Fruit fly (Drosophila melanogaster) whole organism, embryonic: ENCODE measurements around the gene CAH7.
A peak's percentile ranks its signal among the peaks of the same experiment; 100 is the strongest.

Experiments used
- CG11456 ChIP-seq: fragments of 200-800 bp; sonication (Bioruptor generic); IDR thresholded peaks from 3 replicates; pipeline ENCODE4 v1.3.6; 2022; ENCODE audit warnings: missing biosample characterization, missing genetic modification characterization
- CG1233 ChIP-seq: fragments of 200-800 bp; sonication (Bioruptor generic); optimal IDR thresholded peaks from 4 replicates; lab custom pipeline; 2018; ENCODE audit warnings: missing biosample characterization, mild to moderate bottlenecking, missing genetic modification characterization
- CG12769 ChIP-seq: fragments of 200-800 bp; sonication (Bioruptor generic); optimal IDR thresholded peaks from 2 replicates; lab custom pipeline; 2019; ENCODE audit warnings: missing biosample characterization, mild to moderate bottlenecking, missing genetic modification characterization, moderate library complexity
- CG13287 ChIP-seq: fragments of 200-800 bp; sonication (Bioruptor generic); IDR thresholded peaks from 2 replicates; pipeline ENCODE4 v1.3.6; 2022; ENCODE audit warnings: missing biosample characterization, missing genetic modification characterization; ENCODE audit not compliant: partially characterized antibody
- CG13424 ChIP-seq: fragments of 200-800 bp; sonication (Bioruptor generic); optimal IDR thresholded peaks from 2 replicates; lab custom pipeline; 2019; ENCODE audit warnings: missing biosample characterization, mild to moderate bottlenecking, missing genetic modification characterization, moderate library complexity
- CG15011 ChIP-seq: fragments of 200-800 bp; sonication (Bioruptor generic); optimal IDR thresholded peaks from 3 replicates; lab custom pipeline; 2018; ENCODE audit warnings: missing biosample characterization, mild to moderate bottlenecking, missing genetic modification characterization
- CG15073 ChIP-seq: fragments of 200-800 bp; sonication (Bioruptor generic); optimal IDR thresholded peaks from 2 replicates; lab custom pipeline; 2016; ENCODE audit warnings: missing biosample characterization, missing genetic modification characterization
- CG1647 ChIP-seq: fragments of 200-800 bp; sonication (Bioruptor generic); optimal IDR thresholded peaks from 3 replicates; lab custom pipeline; 2016; ENCODE audit warnings: missing biosample characterization, missing genetic modification characterization
- CG17186 ChIP-seq: fragments of 200-800 bp; sonication (Bioruptor generic); optimal IDR thresholded peaks from 3 replicates; lab custom pipeline; 2017; ENCODE audit warnings: missing biosample characterization, missing genetic modification reagents, missing genetic modification characterization
- CG2120 ChIP-seq: fragments of 200-800 bp; sonication (Bioruptor generic); optimal IDR thresholded peaks from 3 replicates; lab custom pipeline; 2016; ENCODE audit warnings: missing biosample characterization, missing genetic modification characterization
- CG3065 ChIP-seq: fragments of 200-800 bp; sonication (Bioruptor generic); optimal IDR thresholded peaks from 2 replicates; lab custom pipeline; 2016; ENCODE audit warnings: missing biosample characterization, missing genetic modification characterization
- CG31365 ChIP-seq: fragments of 200-800 bp; sonication (Bioruptor generic); optimal IDR thresholded peaks from 2 replicates; lab custom pipeline; 2018; ENCODE audit warnings: missing biosample characterization, mild to moderate bottlenecking, missing genetic modification characterization
- CG3407 ChIP-seq: fragments of 200-800 bp; sonication (Bioruptor generic); optimal IDR thresholded peaks from 2 replicates; lab custom pipeline; 2018; ENCODE audit warnings: missing biosample characterization, mild to moderate bottlenecking, missing genetic modification characterization
- CG3995 ChIP-seq: fragments of 200-800 bp; sonication (Bioruptor generic); optimal IDR thresholded peaks from 3 replicates; lab custom pipeline; 2016; ENCODE audit warnings: missing biosample characterization, missing genetic modification characterization
- CG4328 ChIP-seq: fragments of 200-800 bp; sonication (Bioruptor generic); optimal IDR thresholded peaks from 3 replicates; lab custom pipeline; 2017; ENCODE audit warnings: missing biosample characterization, missing genetic modification reagents, missing genetic modification characterization
- CG43689 ChIP-seq: fragments of 200-800 bp; sonication (Bioruptor generic); IDR thresholded peaks from 2 replicates; pipeline ENCODE4 v1.3.6; 2022; ENCODE audit warnings: missing biosample characterization, missing genetic modification characterization
- CG4617 ChIP-seq: fragments of 200-800 bp; sonication (Bioruptor generic); optimal IDR thresholded peaks from 3 replicates; lab custom pipeline; 2016; ENCODE audit warnings: missing biosample characterization, missing genetic modification characterization, borderline replicate concordance
- CG8478 ChIP-seq: fragments of >200 bp; optimal IDR thresholded peaks from 2 replicates; lab custom pipeline; 2018
- CG8765 ChIP-seq: fragments of 200-800 bp; sonication (Bioruptor generic); IDR thresholded peaks from 2 replicates; pipeline ENCODE4 v1.3.6; 2022; ENCODE audit warnings: missing biosample characterization, missing genetic modification characterization
- D19B ChIP-seq: fragments of 200-800 bp; sonication (Bioruptor generic); optimal IDR thresholded peaks from 2 replicates; lab custom pipeline; 2017; ENCODE audit warnings: missing biosample characterization, mild to moderate bottlenecking, missing genetic modification characterization
- Dbx ChIP-seq: fragments of 200-800 bp; sonication (Bioruptor generic); IDR thresholded peaks from 3 replicates; pipeline ENCODE4 v1.3.6; 2022; ENCODE audit warnings: missing biosample characterization, missing genetic modification characterization
- Dip2 ChIP-seq: fragments of 200-800 bp; sonication (Bioruptor generic); IDR thresholded peaks from 2 replicates; pipeline ENCODE4 v1.3.6; 2022; ENCODE audit warnings: missing biosample characterization, missing genetic modification characterization
- Doc2 ChIP-seq: fragments of 200-800 bp; sonication (Bioruptor generic); IDR thresholded peaks from 2 replicates; pipeline ENCODE4 v1.3.6; 2022; ENCODE audit warnings: missing biosample characterization, missing genetic modification characterization
- Doc3 ChIP-seq: fragments of 200-800 bp; sonication (Bioruptor generic); IDR thresholded peaks from 3 replicates; pipeline ENCODE4 v1.3.6; 2022; ENCODE audit warnings: missing biosample characterization, missing genetic modification characterization; ENCODE audit not compliant: partially characterized antibody
- Gug ChIP-seq: fragments of 200-800 bp; sonication (Bioruptor generic); IDR thresholded peaks from 4 replicates; pipeline ENCODE4 v1.3.6; 2022; ENCODE audit warnings: missing biosample characterization, missing genetic modification characterization
- Lim3 ChIP-seq: fragments of 200-800 bp; sonication (Bioruptor generic); IDR thresholded peaks from 2 replicates; pipeline ENCODE4 v1.3.6; 2022; ENCODE audit warnings: missing biosample characterization, missing genetic modification characterization
- Mad ChIP-seq: fragments of 200-800 bp; sonication (Bioruptor generic); optimal IDR thresholded peaks from 2 replicates; lab custom pipeline; 2016; ENCODE audit warnings: missing biosample characterization, missing genetic modification characterization
- Mes4 ChIP-seq: fragments of 200-800 bp; sonication (Bioruptor generic); optimal IDR thresholded peaks from 2 replicates; lab custom pipeline; 2016; ENCODE audit warnings: missing biosample characterization, missing genetic modification characterization
- NFAT ChIP-seq: fragments of 200-800 bp; sonication (Bioruptor generic); IDR thresholded peaks from 2 replicates; pipeline ENCODE4 v1.3.6; 2022; ENCODE audit warnings: missing biosample characterization, missing genetic modification characterization
- NK7.1 ChIP-seq: fragments of 200-800 bp; sonication (Bioruptor generic); optimal IDR thresholded peaks from 3 replicates; lab custom pipeline; 2016; ENCODE audit warnings: missing biosample characterization, missing genetic modification characterization
- Sox102F ChIP-seq: fragments of 200-800 bp; sonication (Bioruptor generic); optimal IDR thresholded peaks from 2 replicates; lab custom pipeline; 2018; ENCODE audit warnings: missing biosample characterization, mild to moderate bottlenecking, missing genetic modification characterization, moderate library complexity
- Spps ChIP-seq: fragments of 200-800 bp; sonication (Bioruptor generic); optimal IDR thresholded peaks from 2 replicates; lab custom pipeline; 2018; ENCODE audit warnings: missing biosample characterization, mild to moderate bottlenecking, missing genetic modification characterization
- Sry-δ ChIP-seq: fragments of 200-800 bp; sonication (Bioruptor generic); optimal IDR thresholded peaks from 2 replicates; lab custom pipeline; 2016; ENCODE audit warnings: missing biosample characterization, missing genetic modification characterization
- bcd ChIP-seq: fragments of 200-800 bp; sonication (Bioruptor generic); optimal IDR thresholded peaks from 2 replicates; lab custom pipeline; 2017; ENCODE audit warnings: missing biosample characterization, mild to moderate bottlenecking, missing genetic modification characterization
- cad ChIP-seq: fragments of >200 bp; optimal IDR thresholded peaks from 2 replicates; lab custom pipeline; 2017; ENCODE audit warnings: missing biosample characterization, missing genetic modification characterization
- cas ChIP-seq: fragments of 200-800 bp; sonication (Bioruptor generic); IDR thresholded peaks from 2 replicates; pipeline ENCODE4 v1.3.6; 2022; ENCODE audit warnings: missing biosample characterization, missing genetic modification characterization
- eve ChIP-seq, 2 experiments: fragments of >200 bp; optimal IDR thresholded peaks; 2 replicates each; lab custom pipeline; 2017; ENCODE audit warnings: missing biosample characterization in 2 of 2, missing genetic modification characterization in 2 of 2
- fru ChIP-seq: fragments of >200 bp; optimal IDR thresholded peaks from 2 replicates; lab custom pipeline; 2017
- grau ChIP-seq: fragments of 200-800 bp; optimal IDR thresholded peaks from 3 replicates; lab custom pipeline; 2019; ENCODE audit warnings: missing biosample characterization, mild to moderate bottlenecking, missing genetic modification characterization, moderate library complexity
- kah ChIP-seq: fragments of 200-800 bp; sonication (Bioruptor generic); optimal IDR thresholded peaks from 2 replicates; lab custom pipeline; 2018; ENCODE audit warnings: missing biosample characterization, mild to moderate bottlenecking, missing genetic modification characterization
- lbe ChIP-seq: fragments of 200-800 bp; sonication (Bioruptor generic); optimal IDR thresholded peaks from 2 replicates; lab custom pipeline; 2016; ENCODE audit warnings: missing biosample characterization, mild to moderate bottlenecking, missing genetic modification characterization
- nom ChIP-seq: fragments of 200-800 bp; sonication (Bioruptor generic); optimal IDR thresholded peaks from 2 replicates; lab custom pipeline; 2017; ENCODE audit warnings: missing biosample characterization, missing genetic modification characterization, mild to moderate bottlenecking, moderate library complexity, missing genetic modification reagents
- pb ChIP-seq: fragments of 200-800 bp; sonication (Bioruptor generic); optimal IDR thresholded peaks from 3 replicates; lab custom pipeline; 2016; ENCODE audit warnings: missing biosample characterization, missing genetic modification characterization
- peb ChIP-seq: fragments of 200-800 bp; sonication (Bioruptor generic); IDR thresholded peaks from 2 replicates; pipeline ENCODE4 v1.3.6; 2022; ENCODE audit warnings: missing biosample characterization, missing genetic modification characterization
- prd ChIP-seq, 3 experiments: fragments of >200 bp in 2 of 3; fragments of 200-800 bp in 1 of 3; sonication (Bioruptor generic) in 1 of 3; optimal IDR thresholded peaks in 2 of 3; IDR thresholded peaks in 1 of 3; 2 replicates in 2 of 3; 3 replicates in 1 of 3; pipeline versions ENCODE4 v1.3.6 to Lab custom; 2017 to 2022; ENCODE audit warnings: missing biosample characterization in 1 of 3, missing genetic modification characterization in 1 of 3
- sima ChIP-seq: fragments of 200-800 bp; sonication (Bioruptor generic); optimal IDR thresholded peaks from 2 replicates; lab custom pipeline; 2016; ENCODE audit warnings: missing biosample characterization, missing genetic modification characterization
- tgo ChIP-seq: fragments of 200-800 bp; sonication (Bioruptor generic); IDR thresholded peaks from 3 replicates; pipeline ENCODE4 v1.3.6; 2022; ENCODE audit warnings: missing biosample characterization, missing genetic modification characterization
- trem ChIP-seq: fragments of 200-800 bp; optimal IDR thresholded peaks from 3 replicates; lab custom pipeline; 2019; ENCODE audit warnings: missing biosample characterization, mild to moderate bottlenecking, missing genetic modification characterization, moderate library complexity
- ttk ChIP-seq: fragments of 200-800 bp; sonication (Bioruptor generic); IDR thresholded peaks from 2 replicates; pipeline ENCODE4 v2.1.2; 2022; ENCODE audit warnings: missing biosample characterization, missing genetic modification characterization
- vnd ChIP-seq: fragments of 200-800 bp; sonication (Bioruptor generic); IDR thresholded peaks from 3 replicates; pipeline ENCODE4 v1.3.6; 2022; ENCODE audit warnings: missing biosample characterization, missing genetic modification characterization; ENCODE audit not compliant: partially characterized antibody
- wek ChIP-seq: fragments of 200-800 bp; sonication (Bioruptor generic); optimal IDR thresholded peaks from 3 replicates; lab custom pipeline; 2018; ENCODE audit warnings: missing biosample characterization, mild to moderate bottlenecking, missing genetic modification characterization, moderate library complexity
- z ChIP-seq: fragments of 200-800 bp; sonication (Bioruptor generic); IDR thresholded peaks from 3 replicates; pipeline ENCODE4 v1.3.6; 2022; ENCODE audit warnings: missing biosample characterization, missing genetic modification characterization

The CAH7 gene

DNA sequence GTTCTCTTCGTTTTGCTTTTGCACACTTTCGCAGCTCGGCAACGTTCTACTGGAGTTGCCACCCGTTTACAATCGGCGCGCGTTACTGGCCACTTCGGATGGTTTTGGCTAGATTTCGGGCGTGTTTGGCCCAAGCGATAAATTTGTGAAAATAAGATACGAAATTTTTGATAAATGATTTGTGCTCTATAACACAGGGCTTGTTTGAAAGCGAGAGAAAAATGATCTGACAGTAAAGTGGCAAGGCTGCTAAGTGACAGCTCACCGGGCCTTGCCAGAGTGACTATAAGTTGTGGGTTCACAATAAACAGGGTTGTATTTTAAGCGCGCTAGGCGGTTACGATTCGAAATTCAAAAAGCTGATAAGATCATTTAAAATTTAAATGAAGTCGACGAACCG lies 2.1 kb upstream of the CAH7 start, which contains the start of gene Fmr1 (continued):
- TF ChIP-seq prd (optimal IDR thresholded peaks at IDR 0.05; lab: Kevin White, UChicago) (no peak), prd (GFP tag; IDR thresholded peaks at IDR 0.05; lab: Robert Waterston, UW) (peak; percentile 59; the same call in 2 of the 3 replicates), CG2120 (peak; percentile 72), Dip2 (GFP tag; lab: Robert Waterston, UW) (no peak), CG13287 (GFP tag; lab: Robert Waterston, UW) (no peak; the same call in 1 of the 2 replicates), CG43689 (GFP tag; lab: Robert Waterston, UW) (no peak), CG8765 (GFP tag; lab: Robert Waterston, UW) (no peak), pb (GFP tag; lab: Kevin White, UChicago) (peak; percentile 60), Doc2 (GFP tag; lab: Robert Waterston, UW) (no peak), fru (lab: Kevin White, UChicago) (no peak), CG3407 (GFP tag; lab: Kevin White, UChicago) (no peak), bcd (GFP tag; lab: Kevin White, UChicago) (peak; percentile 44), lbe (GFP tag; lab: Kevin White, UChicago) (no peak), cas (GFP tag; lab: Robert Waterston, UW) (no peak), kah (GFP tag; lab: Kevin White, UChicago) (no peak), Doc3 (GFP tag; lab: Robert Waterston, UW) (no peak), vnd (no peak), CG12769 (tag; lab: Kevin White, UChicago) (peak; percentile 75), NK7.1 (GFP tag; lab: Kevin White, UChicago) (no peak), NFAT (GFP tag; lab: Robert Waterston, UW) (peak; percentile 46; the same call in 1 of the 2 replicates), Gug (GFP tag; lab: Robert Waterston, UW) (peak; percentile 69; the same call in 3 of the 4 replicates), Mad (peak; percentile 59), CG13424 (tag; lab: Kevin White, UChicago) (peak; percentile 65), Mes4 (GFP tag; lab: Kevin White, UChicago) (peak; percentile 4), CG4617 (GFP tag; lab: Kevin White, UChicago) (peak; percentile 63), eve (GFP tag; optimal IDR thresholded peaks at IDR 0.05; lab: Kevin White, UChicago) (no peak), CG1233 (GFP tag; lab: Kevin White, UChicago) (peak; percentile 45), trem (tag; lab: Kevin White, UChicago) (peak; percentile 89), wek (GFP tag; lab: Kevin White, UChicago) (no peak), Sox102F (GFP tag; lab: Kevin White, UChicago) (peak; percentile 42), cad (no peak), CG17186 (GFP tag; lab: Kevin White, UChicago) (peak; percentile 94), CG3995 (peak; percentile 41), ttk (GFP tag; lab: Robert Waterston, UW) (no peak), sima (GFP tag; lab: Kevin White, UChicago) (no peak), peb (no peak), Spps (tag; lab: Kevin White, UChicago) (peak; percentile 10), CG15073 (GFP tag; lab: Kevin White, UChicago) (no peak), grau (tag; lab: Kevin White, UChicago) (peak; percentile 65), CG3065 (GFP tag; lab: Kevin White, UChicago) (no peak), z (GFP tag; lab: Robert Waterston, UW) (no peak), CG8478 (lab: Kevin White, UChicago) (no peak), CG15011 (GFP tag; lab: Kevin White, UChicago) (no peak), Dbx (peak; percentile 37; the same call in 1 of the 3 replicates), D19B (GFP tag; lab: Kevin White, UChicago) (no peak), tgo (GFP tag; lab: Robert Waterston, UW) (no peak), CG31365 (tag; lab: Kevin White, UChicago) (no peak), CG11456 (GFP tag; lab: Robert Waterston, UW) (peak; percentile 49; the same call in 1 of the 3 replicates), CG1647 (peak; percentile 53), CG4328 (GFP tag; lab: Kevin White, UChicago) (no peak), nom (GFP tag; lab: Kevin White, UChicago) (no peak), Lim3 (GFP tag; lab: Robert Waterston, UW) (no peak), Sry-δ (peak; percentile 71)
